Worm (Caenorhabditis elegans): ENCODE data around the gene nhr-135.
A peak's percentile ranks its signal among the peaks of the same experiment; 100 is the strongest.

nhr-135 gene

ce11 chrV:7060396-7060795, 33.2 kb downstream of the nhr-135 start, which contains the start of the genes Y57E12AL.6 and Y57E12AL.1:
Y57E12AL.6 (minus strand) TSS chrV:7060470.
Y57E12AL.1 (plus strand) TSS chrV:7060530.
- TF ChIP-seq ZK185.1 (tag; optimal IDR thresholded peaks at IDR 0.05; ENCODE audit: poor library complexity, severe bottlenecking) = peak; percentile 78
- no peak for TF ChIP-seq T26A5.8 (tag; optimal IDR thresholded peaks at IDR 0.05)
- 0 out of 2 replicates have a peak, but pooled peaks have one; percentile 37 for TF ChIP-seq cebp-1 (GFP tag; IDR thresholded peaks at IDR 0.05)
- TF ChIP-seq cebp-1 (tag; optimal IDR thresholded peaks at IDR 0.05) = peak; percentile 85
- TF ChIP-seq lag-1 (GFP tag; IDR thresholded peaks at IDR 0.05) = no peak
- peak; percentile 58 for TF ChIP-seq F23B12.7 (tag; optimal IDR thresholded peaks at IDR 0.05; ENCODE audit: insufficient read depth)
- TF ChIP-seq T07F8.4 (tag; optimal IDR thresholded peaks at IDR 0.05) = no peak
- TF ChIP-seq cebp-2 (GFP tag; IDR thresholded peaks at IDR 0.05) = no peak
- no peak; the same call in 1 of the 2 replicates for TF ChIP-seq madf-8 (GFP tag; conservative IDR thresholded peaks at IDR 0.05)
- peak; percentile 84 for TF ChIP-seq attf-5 (GFP tag; optimal IDR thresholded peaks at IDR 0.05)
- TF ChIP-seq B0035.1 (tag; optimal IDR thresholded peaks at IDR 0.05) = no peak
- no peak for TF ChIP-seq chd-7 (tag; optimal IDR thresholded peaks at IDR 0.05)
- TF ChIP-seq snpc-1.3 (tag; optimal IDR thresholded peaks at IDR 0.05; ENCODE audit: insufficient read depth) = peak; percentile 25
- TF ChIP-seq F52B5.7 (tag; optimal IDR thresholded peaks at IDR 0.05) = no peak
- no peak for TF ChIP-seq B0261.1 (tag; optimal IDR thresholded peaks at IDR 0.05)
- TF ChIP-seq ceh-58 (GFP tag; IDR thresholded peaks at IDR 0.05) = no peak
- peak; percentile 33 to 82 for TF ChIP-seq let-607 (tag; optimal IDR thresholded peaks at IDR 0.05)
- TF ChIP-seq ztf-28 (GFP tag; IDR thresholded peaks at IDR 0.05) = no peak
- peak; percentile 52 for TF ChIP-seq K12H6.12 (tag; optimal IDR thresholded peaks at IDR 0.05)
- peak; percentile 66 for TF ChIP-seq somi-1 (GFP tag; optimal IDR thresholded peaks at IDR 0.05)
- TF ChIP-seq mes-4 (tag; optimal IDR thresholded peaks at IDR 0.05) = no peak
- TF ChIP-seq nhr-90 (tag; optimal IDR thresholded peaks at IDR 0.05) = no peak
- TF ChIP-seq K11D2.4 (GFP tag; IDR thresholded peaks at IDR 0.05) = peak; percentile 78
- TF ChIP-seq fkh-3 (tag; optimal IDR thresholded peaks at IDR 0.05) = no peak
- TF ChIP-seq attf-6 (GFP tag; IDR thresholded peaks at IDR 0.05) = no peak
- no peak for TF ChIP-seq ceh-91 (GFP tag; IDR thresholded peaks at IDR 0.05)
- no peak for TF ChIP-seq akir-1 (GFP tag; optimal IDR thresholded peaks at IDR 0.05)
- TF ChIP-seq ama-1 (optimal IDR thresholded peaks at IDR 0.05) = no peak
- no peak for TF ChIP-seq ama-1 (GFP tag; optimal IDR thresholded peaks at IDR 0.05)
- peak; percentile 55 for TF ChIP-seq efl-1 (GFP tag; optimal IDR thresholded peaks at IDR 0.05)
- peak; percentile 98 for TF ChIP-seq ztf-18 (tag; optimal IDR thresholded peaks at IDR 0.05)
- TF ChIP-seq ceh-100 (GFP tag; IDR thresholded peaks at IDR 0.05) = 0 out of 2 replicates have a peak, but pooled peaks have one; percentile 11
- TF ChIP-seq C06A6.2 (GFP tag; conservative IDR thresholded peaks at IDR 0.05) = 0 out of 2 replicates have a peak, but pooled peaks have one; percentile 45
- no peak for TF ChIP-seq egl-44 (GFP tag; IDR thresholded peaks at IDR 0.05)
- TF ChIP-seq Y56A3A.18 (GFP tag; IDR thresholded peaks at IDR 0.05) = no peak
- peak; percentile 72 for TF ChIP-seq madf-3 (GFP tag; IDR thresholded peaks at IDR 0.05)
- TF ChIP-seq lin-40 (tag; optimal IDR thresholded peaks at IDR 0.05) = peak; percentile 87
- TF ChIP-seq dpff-1 (tag; optimal IDR thresholded peaks at IDR 0.05) = no peak
- TF ChIP-seq unc-62 (GFP tag; optimal IDR thresholded peaks at IDR 0.05) = no peak
- no peak for TF ChIP-seq nhr-120 (GFP tag; IDR thresholded peaks at IDR 0.05)
- TF ChIP-seq ets-4 (GFP tag; optimal IDR thresholded peaks at IDR 0.05) = no peak
- TF ChIP-seq madf-6 (GFP tag; IDR thresholded peaks at IDR 0.05) = peak; percentile 69
- no peak for TF ChIP-seq Y95B8A.8 (GFP tag; IDR thresholded peaks at IDR 0.05)
- TF ChIP-seq hsf-1 (GFP tag; IDR thresholded peaks at IDR 0.05) = no peak
- peak; percentile 80 for TF ChIP-seq mcd-1 (GFP tag; IDR thresholded peaks at IDR 0.05)
- TF ChIP-seq hmg-20 (GFP tag; IDR thresholded peaks at IDR 0.05) = no peak
- TF ChIP-seq snpc-4 (GFP tag; optimal IDR thresholded peaks at IDR 0.05) = peak; percentile 58
- TF ChIP-seq snpc-4 (tag; optimal IDR thresholded peaks at IDR 0.05) = peak; percentile 73 to 83 (median 81)
- TF ChIP-seq F22D6.2 (tag; optimal IDR thresholded peaks at IDR 0.05) = no peak
- TF ChIP-seq xnd-1 (tag; optimal IDR thresholded peaks at IDR 0.05) = peak; percentile 22

All from whole organism, young adult.